Worm (Caenorhabditis elegans) whole organism, L3 larva: ENCODE data around the gene T01D3.3.

Experiments used
- R02D3.7 ChIP-seq: fragments of 150-350 bp; optimal IDR thresholded peaks from 2 replicates; lab custom pipeline; 2014; ENCODE audit warnings: missing biosample characterization, missing genetic modification characterization
- ZK546.5 ChIP-seq: sonication (generic microtip); optimal IDR thresholded peaks from 2 replicates; lab custom pipeline; 2017; ENCODE audit warnings: missing biosample characterization, missing genetic modification characterization
- ama-1 ChIP-seq: fragments of 150-350 bp; optimal IDR thresholded peaks from 2 replicates; lab custom pipeline; 2018
- ceh-16 ChIP-seq: sonication (generic microtip); optimal IDR thresholded peaks from 2 replicates; lab custom pipeline; 2017; ENCODE audit warnings: missing biosample characterization, missing genetic modification characterization
- ceh-28 ChIP-seq: fragments of 150-350 bp; optimal IDR thresholded peaks from 2 replicates; lab custom pipeline; 2014; ENCODE audit warnings: missing biosample characterization, missing genetic modification reagents, missing genetic modification characterization
- ceh-82 ChIP-seq: fragments of 150-350 bp; optimal IDR thresholded peaks from 2 replicates; lab custom pipeline; 2014; ENCODE audit warnings: missing biosample characterization, missing genetic modification characterization
- daf-12 ChIP-seq: fragments of 150-350 bp; optimal IDR thresholded peaks from 2 replicates; lab custom pipeline; 2014; ENCODE audit warnings: missing biosample characterization, missing genetic modification reagents, missing genetic modification characterization
- egl-27 ChIP-seq: sonication (generic microtip); optimal IDR thresholded peaks from 4 replicates; lab custom pipeline; 2017; ENCODE audit warnings: missing biosample characterization, missing genetic modification reagents, missing genetic modification characterization
- egl-5 ChIP-seq: fragments of 150-350 bp; optimal IDR thresholded peaks from 2 replicates; lab custom pipeline; 2017; ENCODE audit warnings: missing biosample characterization, missing genetic modification reagents, missing genetic modification characterization, inconsistent platforms
- elt-1 ChIP-seq: fragments of 150-350 bp; optimal IDR thresholded peaks from 2 replicates; lab custom pipeline; 2014; ENCODE audit warnings: missing biosample characterization, missing genetic modification characterization
- elt-2 ChIP-seq: sonication (generic microtip); optimal IDR thresholded peaks from 2 replicates; lab custom pipeline; 2016; ENCODE audit warnings: missing genetic modification reagents, mild to moderate bottlenecking, missing genetic modification characterization, missing compliant biosample characterization
- elt-3 ChIP-seq, 3 experiments: fragments of 150-350 bp in 1 of 3; sonication (generic microtip) in 2 of 3; optimal IDR thresholded peaks; 2 replicates in 2 of 3; 4 replicates in 1 of 3; lab custom pipeline; 2014 to 2017; ENCODE audit warnings: missing biosample characterization in 3 of 3, missing genetic modification characterization in 3 of 3
- eor-1 ChIP-seq, 2 experiments: fragments of 150-350 bp; optimal IDR thresholded peaks; 2 replicates each; lab custom pipeline; 2014 to 2018; ENCODE audit warnings: missing biosample characterization in 2 of 2, missing genetic modification characterization in 2 of 2
- fkh-10 ChIP-seq: sonication (generic microtip); optimal IDR thresholded peaks from 2 replicates; lab custom pipeline; 2017; ENCODE audit warnings: missing biosample characterization, missing genetic modification reagents, missing genetic modification characterization
- fkh-2 ChIP-seq: fragments of 150-350 bp; optimal IDR thresholded peaks from 2 replicates; lab custom pipeline; 2014; ENCODE audit warnings: missing biosample characterization, missing genetic modification reagents, missing genetic modification characterization
- fos-1 ChIP-seq: fragments of 150-350 bp; optimal IDR thresholded peaks from 2 replicates; lab custom pipeline; 2014; ENCODE audit warnings: missing biosample characterization, missing genetic modification characterization
- hmg-11 ChIP-seq: sonication (generic microtip); optimal IDR thresholded peaks from 2 replicates; lab custom pipeline; 2016; ENCODE audit warnings: missing genetic modification characterization, missing compliant biosample characterization
- jun-1 ChIP-seq: fragments of 150-350 bp; optimal IDR thresholded peaks from 2 replicates; lab custom pipeline; 2014; ENCODE audit warnings: missing biosample characterization, missing genetic modification reagents, missing genetic modification characterization
- lin-15B ChIP-seq: fragments of 150-350 bp; optimal IDR thresholded peaks from 2 replicates; lab custom pipeline; 2014; ENCODE audit warnings: missing biosample characterization, missing genetic modification characterization
- lin-39 ChIP-seq: fragments of 150-350 bp; optimal IDR thresholded peaks from 2 replicates; lab custom pipeline; 2018; ENCODE audit warnings: missing biosample characterization, missing genetic modification reagents, missing genetic modification characterization
- lsy-12 ChIP-seq: sonication (generic microtip); optimal IDR thresholded peaks from 2 replicates; lab custom pipeline; 2016; ENCODE audit warnings: mild to moderate bottlenecking, missing genetic modification characterization, missing compliant biosample characterization
- mdl-1 ChIP-seq: fragments of 150-350 bp; optimal IDR thresholded peaks from 2 replicates; lab custom pipeline; 2014; ENCODE audit warnings: missing biosample characterization, missing genetic modification characterization
- nfya-1 ChIP-seq: sonication (generic microtip); optimal IDR thresholded peaks from 2 replicates; lab custom pipeline; 2017; ENCODE audit warnings: missing genetic modification characterization, mild to moderate bottlenecking, missing compliant biosample characterization, antibody characterized with exemption, moderate library complexity; ENCODE audit not compliant: insufficient read depth
- nhr-11 ChIP-seq: fragments of 150-350 bp; optimal IDR thresholded peaks from 2 replicates; lab custom pipeline; 2014; ENCODE audit warnings: missing biosample characterization, missing genetic modification characterization
- nhr-12 ChIP-seq: fragments of 150-350 bp; optimal IDR thresholded peaks from 2 replicates; lab custom pipeline; 2014; ENCODE audit warnings: missing biosample characterization, missing genetic modification characterization
- nhr-23 ChIP-seq: fragments of 150-350 bp; optimal IDR thresholded peaks from 2 replicates; lab custom pipeline; 2014; ENCODE audit warnings: missing biosample characterization, missing genetic modification reagents, missing genetic modification characterization
- nhr-237 ChIP-seq: fragments of 150-350 bp; optimal IDR thresholded peaks from 2 replicates; lab custom pipeline; 2014; ENCODE audit warnings: missing biosample characterization, missing genetic modification characterization
- nhr-25 ChIP-seq: sonication (generic microtip); optimal IDR thresholded peaks from 2 replicates; lab custom pipeline; 2017; ENCODE audit warnings: missing biosample characterization, missing genetic modification characterization
- nhr-28 ChIP-seq: fragments of 150-350 bp; optimal IDR thresholded peaks from 2 replicates; lab custom pipeline; 2014; ENCODE audit warnings: missing biosample characterization, missing genetic modification characterization
- nhr-43 ChIP-seq: sonication (generic microtip); optimal IDR thresholded peaks from 2 replicates; lab custom pipeline; 2016; ENCODE audit warnings: mild to moderate bottlenecking, missing genetic modification characterization, missing compliant biosample characterization; ENCODE audit not compliant: poor library complexity, severe bottlenecking
- nhr-67 ChIP-seq: fragments of 150-350 bp; optimal IDR thresholded peaks from 2 replicates; lab custom pipeline; 2014; ENCODE audit warnings: missing biosample characterization, missing genetic modification characterization
- nhr-77 ChIP-seq: fragments of 150-350 bp; optimal IDR thresholded peaks from 2 replicates; lab custom pipeline; 2014; ENCODE audit warnings: missing biosample characterization, missing genetic modification characterization
- pha-4 ChIP-seq: fragments of 150-350 bp; optimal IDR thresholded peaks from 2 replicates; lab custom pipeline; 2014; ENCODE audit warnings: missing biosample characterization, missing genetic modification reagents, missing genetic modification characterization
- pqm-1 ChIP-seq: fragments of 150-350 bp; optimal IDR thresholded peaks from 2 replicates; lab custom pipeline; 2017; ENCODE audit warnings: missing biosample characterization, missing genetic modification characterization, inconsistent platforms
- skn-1 ChIP-seq: fragments of 150-350 bp; optimal IDR thresholded peaks from 2 replicates; lab custom pipeline; 2014; ENCODE audit warnings: missing biosample characterization, missing genetic modification characterization
- snpc-4 ChIP-seq: fragments of 150-350 bp; optimal IDR thresholded peaks from 2 replicates; lab custom pipeline; 2014; ENCODE audit warnings: missing biosample characterization, missing genetic modification characterization
- tbx-2 ChIP-seq: sonication (generic microtip); optimal IDR thresholded peaks from 2 replicates; lab custom pipeline; 2016; ENCODE audit warnings: mild to moderate bottlenecking, missing genetic modification characterization, missing compliant biosample characterization
- unc-39 ChIP-seq: sonication (generic microtip); optimal IDR thresholded peaks from 4 replicates; lab custom pipeline; 2017; ENCODE audit warnings: missing biosample characterization, missing genetic modification characterization
- zag-1 ChIP-seq: fragments of 150-350 bp; optimal IDR thresholded peaks from 2 replicates; lab custom pipeline; 2014; ENCODE audit warnings: missing biosample characterization, missing genetic modification characterization
- ztf-11 ChIP-seq: fragments of 150-350 bp; optimal IDR thresholded peaks from 2 replicates; lab custom pipeline; 2014; ENCODE audit warnings: missing biosample characterization, missing genetic modification characterization
- ztf-4 ChIP-seq: fragments of 150-350 bp; optimal IDR thresholded peaks from 2 replicates; lab custom pipeline; 2014; ENCODE audit warnings: missing biosample characterization, missing genetic modification characterization

The T01D3.3 gene

ce11 chrV:13669170-13669569, 34.9 kb upstream of the T01D3.3 start:
- no peak for TF ChIP-seq pha-4 (tag; lab: Kevin White, UChicago)
- no peak for TF ChIP-seq nhr-77
- no peak for TF ChIP-seq nhr-12 (tag; lab: Kevin White, UChicago)
- no peak for TF ChIP-seq ztf-11 (tag; lab: Kevin White, UChicago)
- no peak for TF ChIP-seq mdl-1 (tag; lab: Kevin White, UChicago)
- no peak for TF ChIP-seq nhr-25 (tag; lab: Kevin White, UChicago)
- TF ChIP-seq nhr-23: no peak
- no peak for TF ChIP-seq tbx-2 (tag; lab: Kevin White, UChicago)
- TF ChIP-seq nhr-67 (tag; lab: Kevin White, UChicago): no peak
- no peak for TF ChIP-seq fos-1 (tag; lab: Kevin White, UChicago)
- no peak for TF ChIP-seq nhr-11 (tag; lab: Kevin White, UChicago)
- TF ChIP-seq elt-3 (tag; optimal IDR thresholded peaks at IDR 0.05; lab: Kevin White, UChicago): no peak
- no peak for TF ChIP-seq nhr-28 (tag; lab: Kevin White, UChicago)
- TF ChIP-seq eor-1 (tag; optimal IDR thresholded peaks at IDR 0.05; lab: Kevin White, UChicago): no peak
- TF ChIP-seq lin-15B (tag; lab: Kevin White, UChicago): no peak
- TF ChIP-seq ceh-82 (tag; lab: Kevin White, UChicago): no peak
- no peak for TF ChIP-seq ceh-16 (tag; lab: Kevin White, UChicago)
- TF ChIP-seq ceh-28 (tag; lab: Kevin White, UChicago): no peak
- TF ChIP-seq, all 47 proteins: peak for 0

DNA sequence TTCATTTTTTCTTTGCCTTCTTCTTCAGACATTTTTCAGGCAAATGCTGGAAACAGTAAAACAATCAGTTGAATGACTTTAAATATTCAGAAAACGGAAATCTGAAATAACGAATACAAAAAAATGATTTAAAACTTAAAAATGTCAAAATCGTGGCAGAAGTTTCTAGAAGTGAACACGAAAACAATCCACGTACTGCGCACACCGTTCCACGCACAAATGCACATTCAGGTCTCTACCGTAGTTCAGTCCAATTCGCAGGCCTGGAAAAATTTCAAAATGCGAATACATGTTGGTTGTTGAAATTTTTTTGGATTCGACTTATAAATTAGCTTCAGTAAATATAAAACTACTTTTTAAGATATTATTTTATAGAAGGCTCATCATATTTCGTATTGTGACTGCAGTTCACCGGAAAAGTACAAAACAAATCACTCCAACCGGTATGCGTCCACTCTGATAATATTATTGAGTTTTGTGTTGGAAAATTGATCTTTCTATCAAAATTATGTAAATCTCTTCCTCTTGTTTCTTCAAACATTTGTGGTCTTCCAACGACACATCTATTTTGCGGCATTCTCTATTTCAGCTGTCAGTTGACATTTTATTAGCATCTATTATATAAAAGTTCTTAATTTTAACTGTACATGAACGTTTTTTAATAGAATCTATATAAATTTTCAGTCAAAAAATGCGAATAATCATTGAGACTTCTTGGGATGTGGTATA, 32.0 kb upstream of the T01D3.3 start, which contains the start of the genes mip-2 and F58G11.4:
TSS of gene mip-2 (minus strand) at position 48 of the 729 bp plus-strand sequence.
TSS of gene F58G11.4 (plus strand) at position 679 of the 729 bp plus-strand sequence.
- TF ChIP-seq ztf-4 (tag; lab: Kevin White, UChicago) (no peak), mdl-1 (tag; lab: Kevin White, UChicago) (no peak), nhr-77 (no peak), hmg-11 (no peak), R02D3.7 (no peak), pha-4 (tag; lab: Kevin White, UChicago) (no peak), elt-1 (tag; lab: Kevin White, UChicago) (no peak), ceh-82 (tag; lab: Kevin White, UChicago) (no peak), elt-3 (tag; optimal IDR thresholded peaks at IDR 0.05; lab: Kevin White, UChicago) (no peak), zag-1 (tag; lab: Kevin White, UChicago) (no peak), ceh-16 (tag; lab: Kevin White, UChicago) (no peak), nhr-12 (tag; lab: Kevin White, UChicago) (no peak), nhr-11 (tag; lab: Kevin White, UChicago) (no peak), fkh-2 (tag; lab: Kevin White, UChicago) (no peak), snpc-4 (tag; lab: Kevin White, UChicago) (no peak), jun-1 (tag; lab: Kevin White, UChicago) (no peak)

DNA sequence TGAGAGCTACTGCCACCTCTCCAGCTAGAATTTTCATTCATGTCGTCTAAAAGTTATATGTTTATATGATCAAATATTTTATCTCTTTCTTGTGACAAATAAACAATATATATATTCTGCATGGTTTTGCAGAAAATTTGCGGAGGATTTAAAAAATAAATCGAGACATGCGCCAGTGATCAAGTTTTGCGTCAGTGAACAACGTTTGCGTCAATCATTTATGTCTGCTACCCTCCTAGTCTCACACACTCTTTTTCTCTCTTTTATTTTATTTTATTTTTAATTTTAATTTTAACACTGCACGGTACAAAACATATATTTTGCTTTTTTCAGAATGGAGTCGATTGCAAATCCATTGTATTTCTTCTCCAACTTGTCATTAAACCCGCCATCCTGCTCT, 25.5 kb upstream of the T01D3.3 start, which contains the start of the genes tag-65 and ccz-1:
TSS of gene tag-65 (minus strand) at position 46 of the 400 bp plus-strand sequence.
TSS of gene ccz-1 (plus strand) at position 334 of the 400 bp plus-strand sequence.
- TF ChIP-seq snpc-4 (tag; lab: Kevin White, UChicago) (peak; percentile 79), lin-39 (tag; lab: Kevin White, UChicago) (peak; percentile 37), unc-39 (tag; lab: Kevin White, UChicago) (no peak), nhr-67 (tag; lab: Kevin White, UChicago) (no peak), elt-2 (tag; lab: Kevin White, UChicago) (peak; percentile 53), tbx-2 (tag; lab: Kevin White, UChicago) (peak; percentile 80), eor-1 (tag; optimal IDR thresholded peaks at IDR 0.05; lab: Kevin White, UChicago) (no peak), ZK546.5 (tag; lab: Kevin White, UChicago) (no peak), nhr-28 (tag; lab: Kevin White, UChicago) (no peak), nhr-25 (tag; lab: Kevin White, UChicago) (peak; percentile 35), nfya-1 (tag; lab: Kevin White, UChicago) (peak; percentile 87), nhr-237 (tag; lab: Kevin White, UChicago) (no peak), egl-5 (tag; lab: Kevin White, UChicago) (peak; percentile 65), hmg-11 (no peak), ama-1 (lab: Kevin White, UChicago) (peak; percentile 33), nhr-11 (tag; lab: Kevin White, UChicago) (peak; percentile 11), fkh-10 (peak; percentile 37), fkh-2 (tag; lab: Kevin White, UChicago) (no peak), egl-27 (tag; lab: Kevin White, UChicago) (peak; percentile 40), mdl-1 (tag; lab: Kevin White, UChicago) (no peak), lin-15B (tag; lab: Kevin White, UChicago) (peak; percentile 91), lsy-12 (tag; lab: Kevin White, UChicago) (peak; percentile 42), jun-1 (tag; lab: Kevin White, UChicago) (peak; percentile 70), nhr-77 (peak; percentile 37), daf-12 (tag; lab: Kevin White, UChicago) (no peak), nhr-12 (tag; lab: Kevin White, UChicago) (no peak), elt-1 (tag; lab: Kevin White, UChicago) (peak; percentile 3), R02D3.7 (peak; percentile 81), nhr-23 (peak; percentile 94), skn-1 (no peak), elt-3 (tag; optimal IDR thresholded peaks at IDR 0.05; lab: Kevin White, UChicago) (no peak), pqm-1 (peak; percentile 27), ceh-82 (tag; lab: Kevin White, UChicago) (peak; percentile 71), pha-4 (tag; lab: Kevin White, UChicago) (peak; percentile 94), ceh-28 (tag; lab: Kevin White, UChicago) (peak; percentile 77), nhr-43 (tag; lab: Kevin White, UChicago) (peak; percentile 92)
